Fruit fly (Drosophila melanogaster): ENCODE data around the gene NUCB1.

The NUCB1 gene

dm6 chr3L:17817821-17818220 lies 15.7 kb upstream of the NUCB1 start, which contains the start of gene Ir75a:
Gene Ir75a, minus strand, starts transcription at chr3L:17817921.
- TF ChIP-seq CG1621 (tag; optimal IDR thresholded peaks at IDR 0.05) = no peak
- TF ChIP-seq Sox102F (GFP tag; optimal IDR thresholded peaks at IDR 0.05) = no peak
- no peak for TF ChIP-seq CG6808 (GFP tag; optimal IDR thresholded peaks at IDR 0.05)
- TF ChIP-seq CG15336 (GFP tag; IDR thresholded peaks at IDR 0.05) = no peak
- TF ChIP-seq CG9139 (GFP tag; optimal IDR thresholded peaks at IDR 0.05) = no peak
- no peak for TF ChIP-seq Lpt (GFP tag; optimal IDR thresholded peaks at IDR 0.05)
- no peak for TF ChIP-seq net (GFP tag; optimal IDR thresholded peaks at IDR 0.05)
- TF ChIP-seq eg (GFP tag; IDR thresholded peaks at IDR 0.05) = no peak
- no peak for TF ChIP-seq svp (GFP tag)
- TF ChIP-seq CG10669 (GFP tag; optimal IDR thresholded peaks at IDR 0.05) = no peak
- no peak for TF ChIP-seq salr (GFP tag; optimal IDR thresholded peaks at IDR 0.05)
- no peak for TF ChIP-seq CG31627 (GFP tag; optimal IDR thresholded peaks at IDR 0.05)
- no peak for TF ChIP-seq CG32006 (GFP tag; optimal IDR thresholded peaks at IDR 0.05)
- TF ChIP-seq CG4318 (GFP tag; optimal IDR thresholded peaks at IDR 0.05) = no peak
- TF ChIP-seq CG8119 (GFP tag; IDR thresholded peaks at IDR 0.05) = no peak
- no peak for TF ChIP-seq CG11902 (GFP tag; optimal IDR thresholded peaks at IDR 0.05)
- TF ChIP-seq Eip78C (GFP tag) = no peak
- TF ChIP-seq lz (GFP tag; optimal IDR thresholded peaks at IDR 0.05) = no peak

DNA sequence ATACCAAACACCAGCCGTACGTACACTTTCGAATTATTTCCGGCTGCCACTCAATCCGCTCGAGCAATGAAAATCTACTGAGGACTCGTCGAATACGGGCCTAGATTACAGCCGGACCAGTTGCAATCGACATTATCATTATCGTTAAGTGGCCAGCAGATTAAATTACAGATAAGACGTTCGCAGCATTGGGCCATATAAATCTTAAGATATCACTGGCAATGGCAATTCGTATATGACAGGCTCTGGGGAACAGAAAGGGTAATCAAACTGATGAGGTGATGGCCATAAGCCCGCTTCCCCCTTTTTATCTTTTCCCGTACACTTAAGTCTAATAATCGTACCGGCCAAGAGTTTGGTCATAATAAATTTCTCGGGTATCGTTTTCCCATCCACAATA lies 12.0 kb upstream of the NUCB1 start, which contains the start of gene Cln3:
Gene Cln3 (minus strand): TSS at position 84 of the 400 bp plus-strand sequence.
- TF ChIP-seq vri (GFP tag; optimal IDR thresholded peaks at IDR 0.05) (peak; percentile 75), Eip78C (GFP tag) (no peak)

DNA sequence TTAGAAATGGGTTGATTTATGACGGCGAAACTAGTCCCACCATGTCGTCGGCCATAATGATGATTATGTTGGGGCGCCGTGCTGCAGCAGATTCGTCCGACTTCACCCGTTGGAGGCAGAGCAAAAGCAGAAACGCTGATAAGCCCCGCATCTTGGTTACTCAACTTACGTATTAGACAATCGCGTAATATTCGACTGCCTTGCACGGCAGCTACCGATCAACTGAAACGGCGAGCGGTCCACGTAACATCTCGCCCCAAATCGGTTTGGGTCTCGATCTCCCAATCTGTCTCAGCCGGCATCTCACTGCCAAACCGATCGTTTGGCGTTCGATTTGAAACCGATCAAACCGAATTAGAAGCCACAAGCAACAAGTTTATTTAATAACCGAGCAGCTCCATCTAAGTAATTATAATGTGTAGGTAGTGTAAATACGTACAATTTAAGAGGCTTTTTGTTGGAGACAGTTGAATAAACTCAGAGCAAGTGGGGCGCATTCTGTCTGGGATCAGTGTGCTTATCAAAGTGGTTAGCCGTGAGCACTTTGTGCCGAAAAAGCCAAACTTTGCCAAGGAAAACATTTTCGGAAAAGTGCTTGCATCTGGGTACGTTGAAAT lies 6.6 kb upstream of the NUCB1 start, which contains the start of gene CG32191:
Gene CG32191 (minus strand): TSS at position 550 of the 617 bp plus-strand sequence.
- peak; percentile 11 for TF ChIP-seq vri (GFP tag; optimal IDR thresholded peaks at IDR 0.05)
- TF ChIP-seq cyc (GFP tag; optimal IDR thresholded peaks at IDR 0.05) = no peak
- peak; percentile 64 for TF ChIP-seq fkh (GFP tag; optimal IDR thresholded peaks at IDR 0.05)
- TF ChIP-seq CG10669 (GFP tag; optimal IDR thresholded peaks at IDR 0.05) = no peak
- no peak for TF ChIP-seq fd59A (GFP tag; optimal IDR thresholded peaks at IDR 0.05)

- no peak for TF ChIP-seq spab (GFP tag; optimal IDR thresholded peaks at IDR 0.05)
- TF ChIP-seq achi (GFP tag; optimal IDR thresholded peaks at IDR 0.05) = no peak
- TF ChIP-seq vri (GFP tag; optimal IDR thresholded peaks at IDR 0.05) = no peak
- no peak for TF ChIP-seq topi (GFP tag; optimal IDR thresholded peaks at IDR 0.05)
- no peak for TF ChIP-seq Ets21C (GFP tag; optimal IDR thresholded peaks at IDR 0.05)
- no peak for TF ChIP-seq CG31627 (GFP tag; optimal IDR thresholded peaks at IDR 0.05)
- no peak for TF ChIP-seq fkh (GFP tag; optimal IDR thresholded peaks at IDR 0.05)
- TF ChIP-seq acj6 (GFP tag; optimal IDR thresholded peaks at IDR 0.05) = no peak
- TF ChIP-seq Sox15 (GFP tag; optimal IDR thresholded peaks at IDR 0.05) = no peak
- no peak for TF ChIP-seq Smox (GFP tag; optimal IDR thresholded peaks at IDR 0.05)
- no peak for TF ChIP-seq cyc (GFP tag; optimal IDR thresholded peaks at IDR 0.05)
- no peak for TF ChIP-seq CG11762 (GFP tag; optimal IDR thresholded peaks at IDR 0.05; ENCODE audit: insufficient read depth)
- TF ChIP-seq fd85E (GFP tag; optimal IDR thresholded peaks at IDR 0.05) = no peak
Observed at dm6 chr3L:17806357-17807025, 4.4 kb upstream of the NUCB1 start, which contains the start of gene CG32187. Gene CG32187, minus strand, starts transcription at chr3L:17806365.

DNA sequence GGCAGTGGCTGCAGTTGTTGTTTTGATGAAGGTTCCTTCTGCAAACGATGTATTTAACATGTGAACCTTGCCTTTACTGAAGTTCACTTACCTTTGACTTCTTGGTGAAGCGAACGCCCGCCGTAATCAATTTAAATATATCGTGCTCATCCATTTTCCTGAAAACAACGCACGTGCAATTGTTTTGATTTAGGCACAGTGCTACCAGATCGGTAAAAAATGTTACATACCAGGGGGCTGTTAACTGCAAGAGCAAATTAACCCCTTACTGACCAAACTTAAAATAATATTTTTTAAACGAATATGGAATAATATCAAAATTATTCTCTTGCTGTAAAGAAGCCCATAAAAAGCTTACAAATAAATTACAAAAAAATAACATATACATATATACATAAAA lies 2.4 kb upstream of the NUCB1 start, which contains the start of gene ais:
Gene ais (minus strand): TSS at position 205 of the 400 bp plus-strand sequence.
- TF ChIP-seq lz (GFP tag; optimal IDR thresholded peaks at IDR 0.05) (peak; percentile 23), OdsH (GFP tag; optimal IDR thresholded peaks at IDR 0.05) (peak; percentile 42), CG34406 (GFP tag; optimal IDR thresholded peaks at IDR 0.05) (peak; percentile 9), esn (GFP tag; optimal IDR thresholded peaks at IDR 0.05) (peak; percentile 41), CG31627 (GFP tag; optimal IDR thresholded peaks at IDR 0.05) (peak; percentile 10), CG6854 (GFP tag; optimal IDR thresholded peaks at IDR 0.05) (no peak), Sox14 (GFP tag; optimal IDR thresholded peaks at IDR 0.05) (no peak), acj6 (GFP tag; optimal IDR thresholded peaks at IDR 0.05) (peak; percentile 17), Hr39 (GFP tag; optimal IDR thresholded peaks at IDR 0.05) (peak; percentile 28)
